Worm (Caenorhabditis elegans): Measurements from ENCODE around the gene C02F5.12.

Gene C02F5.12

DNA sequence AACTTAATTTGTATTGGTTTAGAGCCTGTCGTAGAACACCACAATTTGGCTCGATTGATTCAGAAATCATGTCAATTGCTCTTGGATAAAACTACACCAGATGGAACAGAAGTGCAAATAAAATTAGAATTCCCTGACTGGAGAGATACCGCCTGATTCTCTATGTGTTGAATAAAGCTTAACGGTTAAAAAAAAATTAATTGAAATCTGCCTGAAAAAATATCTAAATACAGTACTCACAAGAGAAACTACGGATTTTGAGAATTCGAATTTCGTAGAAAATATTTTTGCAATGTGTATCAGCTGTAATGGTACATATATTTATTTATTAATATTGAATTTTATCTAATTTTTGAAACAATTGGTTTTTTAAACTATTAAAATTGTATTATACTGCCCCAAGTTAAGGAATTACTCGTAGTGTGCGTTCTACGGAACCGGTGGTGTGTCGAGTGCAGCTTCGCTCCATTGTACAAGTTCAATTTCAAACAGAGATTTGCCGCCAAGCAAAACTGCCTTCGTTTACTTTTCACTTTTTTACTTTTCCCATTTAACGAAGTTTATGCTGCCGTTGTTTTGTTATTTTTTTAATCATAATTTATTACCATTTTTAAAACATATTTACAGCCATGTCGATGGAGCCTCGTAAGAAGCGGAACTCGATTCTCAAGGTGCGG is 7.3 kb upstream of the C02F5.12 start, which contains the start of gene knl-1 (continued):
- TF ChIP-seq lin-35 (GFP tag; optimal IDR thresholded peaks at IDR 0.05) = peak; percentile 77 to 94
- peak; percentile 46 for TF ChIP-seq lin-14 (GFP tag; optimal IDR thresholded peaks at IDR 0.05)

ce11 chrIII:8249381-8249780 is 6.6 kb upstream of the C02F5.12 start, which contains the start of the genes C02F5.10 and C02F5.2:
Gene C02F5.10 (minus strand): TSS chrIII:8249481.
Gene C02F5.2 (plus strand): TSS chrIII:8249619.
- TF ChIP-seq sptf-1 (tag; optimal IDR thresholded peaks at IDR 0.05) (no peak), dsc-1 (tag; optimal IDR thresholded peaks at IDR 0.05) (no peak)

DNA sequence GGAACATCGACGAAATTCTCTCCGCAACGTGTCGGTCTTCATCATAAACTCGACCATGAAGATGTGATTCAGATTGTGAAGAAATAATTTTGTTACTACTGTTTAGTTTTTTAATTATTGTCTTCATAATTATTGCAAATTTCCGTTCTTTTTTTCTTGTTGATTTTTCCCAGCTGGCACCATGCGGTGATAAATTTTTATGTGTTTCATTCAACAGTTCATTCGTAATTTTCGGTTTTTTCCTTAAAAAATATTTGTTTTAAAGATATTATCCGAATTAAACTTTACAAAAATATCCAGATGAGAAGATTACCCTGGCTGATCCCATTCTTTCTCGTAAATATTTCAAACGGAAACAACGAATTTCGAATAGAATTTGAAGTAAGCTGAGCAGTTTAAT is 4.2 kb upstream of the C02F5.12 start, which contains the start of gene C02F5.13:
Gene C02F5.13 (plus strand): TSS at position 301 of the 400 bp plus-strand sequence.
- no peak for TF ChIP-seq ceh-90 (tag; optimal IDR thresholded peaks at IDR 0.05)
- no peak for TF ChIP-seq mef-2 (tag; optimal IDR thresholded peaks at IDR 0.05)
- TF ChIP-seq F16B12.6 (tag; optimal IDR thresholded peaks at IDR 0.05) = no peak
- no peak for TF ChIP-seq lir-3 (tag; optimal IDR thresholded peaks at IDR 0.05; ENCODE audit: poor library complexity)

DNA sequence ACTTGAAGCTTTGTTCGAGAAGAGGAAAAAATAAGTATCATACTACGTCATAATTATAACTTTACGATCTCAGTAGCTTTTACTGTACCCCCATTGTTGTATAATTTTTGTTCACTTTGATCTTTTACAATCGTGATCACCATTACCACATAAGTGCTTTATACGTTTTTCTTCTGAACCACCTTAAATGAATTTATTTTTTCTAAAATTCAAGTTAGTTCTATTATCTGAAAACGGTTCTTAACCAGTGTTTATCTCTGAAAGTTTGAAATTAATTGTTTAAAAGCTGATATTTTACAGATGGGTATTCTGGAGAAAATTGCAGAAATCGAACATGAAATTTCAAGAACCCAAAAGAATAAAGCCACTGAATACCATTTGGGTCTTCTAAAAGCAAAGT is 2.8 kb upstream of the C02F5.12 start, which contains the start of gene C02F5.3:
Gene C02F5.3 (plus strand): TSS at position 301 of the 400 bp plus-strand sequence.
- TF ChIP-seq lir-3 (tag; optimal IDR thresholded peaks at IDR 0.05; ENCODE audit: poor library complexity) (no peak), ztf-4 (tag; optimal IDR thresholded peaks at IDR 0.05) (no peak), ets-5 (GFP tag; IDR thresholded peaks at IDR 0.05) (no peak), nhr-85 (tag) (no peak), swsn-7 (tag; optimal IDR thresholded peaks at IDR 0.05) (no peak), fkh-4 (tag; optimal IDR thresholded peaks at IDR 0.05; ENCODE audit: borderline replicate concordance) (no peak), mef-2 (tag; optimal IDR thresholded peaks at IDR 0.05) (no peak)

ce11 chrIII:8244052-8244451 is 1.2 kb upstream of the C02F5.12 start, which contains the start of the genes pbs-6 and cids-1:
Gene pbs-6 (minus strand): TSS chrIII:8244092.
Gene cids-1 (plus strand): TSS chrIII:8244445.
- TF ChIP-seq skn-1 (tag; optimal IDR thresholded peaks at IDR 0.05) (peak; percentile 59), nhr-47 (tag; optimal IDR thresholded peaks at IDR 0.05) (peak; percentile 0), snu-23 (GFP tag; optimal IDR thresholded peaks at IDR 0.05) (peak; percentile 23), xbp-1 (tag; optimal IDR thresholded peaks at IDR 0.05) (no peak), lsy-2 (tag; optimal IDR thresholded peaks at IDR 0.05) (peak; percentile 22 to 64), nhr-85 (tag) (no peak), dpl-1 (GFP tag; optimal IDR thresholded peaks at IDR 0.05) (peak in 2 of 3 experiments; percentile 37 to 40), nhr-71 (tag; optimal IDR thresholded peaks at IDR 0.05) (peak; percentile 24), lin-35 (GFP tag; optimal IDR thresholded peaks at IDR 0.05) (peak; percentile 25 to 50), efl-1 (optimal IDR thresholded peaks at IDR 0.05) (peak; percentile 42 to 56), efl-1 (GFP tag; optimal IDR thresholded peaks at IDR 0.05 in 1 of 2) (peak; percentile 44 to 72), F16B12.6 (tag; optimal IDR thresholded peaks at IDR 0.05) (peak; percentile 85), unc-86 (tag; optimal IDR thresholded peaks at IDR 0.05) (no peak), unc-130 (tag; optimal IDR thresholded peaks at IDR 0.05) (peak; percentile 29)

ce11 chrIII:8240948-8241347 is 1.9 kb downstream of the C02F5.12 start:
- TF ChIP-seq efl-1 (optimal IDR thresholded peaks at IDR 0.05) (no peak), efl-1 (GFP tag; optimal IDR thresholded peaks at IDR 0.05 in 1 of 2) (no peak), ets-5 (GFP tag; IDR thresholded peaks at IDR 0.05) (no peak), ceh-82 (tag; optimal IDR thresholded peaks at IDR 0.05) (no peak), fkh-4 (tag; optimal IDR thresholded peaks at IDR 0.05; ENCODE audit: borderline replicate concordance) (no peak), ces-1 (GFP tag; optimal IDR thresholded peaks at IDR 0.05) (no peak)

ce11 chrIII:8240247-8240646 is 2.6 kb downstream of the C02F5.12 start:
- TF ChIP-seq sox-4 (tag; optimal IDR thresholded peaks at IDR 0.05) (no peak), nhr-20 (tag; optimal IDR thresholded peaks at IDR 0.05) (peak; percentile 12), ceh-63 (GFP tag; optimal IDR thresholded peaks at IDR 0.05) (no peak)
